Worm (Caenorhabditis elegans) whole organism, L4 larva: ENCODE measurements around the gene agt-2.

Experiments
- D1046.2 ChIP-seq: fragments of 200-800 bp; sonication (Bioruptor generic); IDR thresholded peaks from 2 replicates; pipeline ENCODE4 v1.3.6; 2022; ENCODE audit warnings: missing genetic modification characterization, missing compliant biosample characterization
- T20F7.1 ChIP-seq: fragments of 200-800 bp; sonication (Bioruptor generic); optimal IDR thresholded peaks from 2 replicates; lab custom pipeline; 2018; ENCODE audit warnings: mild to moderate bottlenecking, missing genetic modification characterization, missing compliant biosample characterization
- Y105C5A.15 ChIP-seq: fragments of 200-800 bp; sonication (Bioruptor generic); IDR thresholded peaks from 2 replicates; pipeline ENCODE4 v1.3.6; 2022; ENCODE audit warnings: missing genetic modification characterization, missing compliant biosample characterization
- Y48G9A.11 ChIP-seq: fragments of 200-800 bp; sonication (Bioruptor generic); IDR thresholded peaks from 2 replicates; pipeline ENCODE4 v1.3.6; 2022; ENCODE audit warnings: missing genetic modification reagents, missing genetic modification characterization, missing compliant biosample characterization
- Y5F2A.4 ChIP-seq: fragments of 200-800 bp; sonication (Bioruptor generic); optimal IDR thresholded peaks from 2 replicates; lab custom pipeline; 2018; ENCODE audit warnings: mild to moderate bottlenecking, missing genetic modification characterization, missing compliant biosample characterization
- Y75B8A.6 ChIP-seq: fragments of 200-800 bp; sonication (Bioruptor generic); IDR thresholded peaks from 2 replicates; pipeline ENCODE4 v1.3.6; 2022; ENCODE audit warnings: missing genetic modification reagents, missing genetic modification characterization, missing compliant biosample characterization
- aha-1 ChIP-seq: fragments of 150-350 bp; peaks from one replicate; lab custom pipeline; 2014; ENCODE audit warnings: missing biosample characterization, missing genetic modification characterization
- ama-1 ChIP-seq: fragments of 150-350 bp; optimal IDR thresholded peaks from 2 replicates; lab custom pipeline; 2014; ENCODE audit warnings: inconsistent platforms, mixed read lengths
- ceh-28 ChIP-seq: fragments of 150-350 bp; optimal IDR thresholded peaks from 2 replicates; lab custom pipeline; 2014; ENCODE audit warnings: missing biosample characterization, missing genetic modification reagents, missing genetic modification characterization
- ceh-44 ChIP-seq: fragments of 200-800 bp; sonication (Bioruptor generic); IDR thresholded peaks from 2 replicates; pipeline ENCODE4 v1.3.6; 2022; ENCODE audit warnings: missing genetic modification reagents, missing genetic modification characterization, missing compliant biosample characterization
- ceh-62 ChIP-seq: sonication (generic microtip); optimal IDR thresholded peaks from 2 replicates; lab custom pipeline; 2017; ENCODE audit warnings: missing biosample characterization, missing genetic modification characterization
- daf-12 ChIP-seq: fragments of 150-350 bp; optimal IDR thresholded peaks from 2 replicates; lab custom pipeline; 2014; ENCODE audit warnings: missing biosample characterization, missing genetic modification reagents, missing genetic modification characterization
- daf-16 ChIP-seq, 3 experiments: sonication (generic microtip); optimal IDR thresholded peaks; 2 replicates each; lab custom pipeline; 2016 to 2017; ENCODE audit warnings: missing genetic modification characterization in 3 of 3, missing genetic modification reagents in 3 of 3, mild to moderate bottlenecking in 2 of 3, missing compliant biosample characterization in 2 of 3, missing biosample characterization in 1 of 3, moderate library complexity in 1 of 3
- daf-8 ChIP-seq: fragments of 200-800 bp; sonication (Bioruptor generic); IDR thresholded peaks from 2 replicates; pipeline ENCODE4 v1.3.6; 2022; ENCODE audit warnings: missing genetic modification characterization, missing compliant biosample characterization
- dmd-6 ChIP-seq: fragments of 200-800 bp; sonication (Bioruptor generic); IDR thresholded peaks from 2 replicates; pipeline ENCODE4 v1.3.6; 2022; ENCODE audit warnings: missing genetic modification reagents, missing genetic modification characterization, missing compliant biosample characterization
- egl-27 ChIP-seq: sonication (generic microtip); optimal IDR thresholded peaks from 3 replicates; lab custom pipeline; 2017; ENCODE audit warnings: missing biosample characterization, missing genetic modification reagents, missing genetic modification characterization
- hlh-30 ChIP-seq: sonication (generic microtip); optimal IDR thresholded peaks from 2 replicates; lab custom pipeline; 2017; ENCODE audit warnings: antibody characterized with exemption, mild to moderate bottlenecking, missing genetic modification characterization, missing compliant biosample characterization; ENCODE audit not compliant: insufficient read depth
- jun-1 ChIP-seq: fragments of 150-350 bp; optimal IDR thresholded peaks from 2 replicates; lab custom pipeline; 2014; ENCODE audit warnings: missing biosample characterization, missing genetic modification reagents, missing genetic modification characterization
- lim-7 ChIP-seq: fragments of 200-800 bp; sonication (Bioruptor generic); IDR thresholded peaks from 2 replicates; pipeline ENCODE4 v1.3.6; 2022; ENCODE audit warnings: missing genetic modification characterization, missing compliant biosample characterization
- lin-38 ChIP-seq: fragments of 200-800 bp; sonication (Bioruptor generic); IDR thresholded peaks from 2 replicates; pipeline ENCODE4 v1.3.6; 2022; ENCODE audit warnings: missing genetic modification reagents, missing genetic modification characterization, missing compliant biosample characterization
- lin-39 ChIP-seq: fragments of 150-350 bp; optimal IDR thresholded peaks from 2 replicates; lab custom pipeline; 2014; ENCODE audit warnings: missing biosample characterization, missing genetic modification reagents, missing genetic modification characterization
- lir-3 ChIP-seq: sonication (generic microtip); optimal IDR thresholded peaks from 2 replicates; lab custom pipeline; 2016; ENCODE audit warnings: mild to moderate bottlenecking, missing genetic modification characterization, missing compliant biosample characterization
- madf-9 ChIP-seq: fragments of 200-800 bp; sonication (Bioruptor generic); conservative IDR thresholded peaks from 2 replicates; pipeline ENCODE4 v1.3.6; 2022; ENCODE audit warnings: missing genetic modification reagents, missing genetic modification characterization, missing compliant biosample characterization
- mep-1 ChIP-seq: fragments of 150-350 bp; sonication (generic microtip); optimal IDR thresholded peaks from 3 replicates; lab custom pipeline; 2014; ENCODE audit warnings: missing biosample characterization, missing genetic modification characterization
- mes-2 ChIP-seq: sonication (generic microtip); optimal IDR thresholded peaks from 2 replicates; lab custom pipeline; 2016; ENCODE audit warnings: missing genotype, mild to moderate bottlenecking, missing genetic modification characterization, missing compliant biosample characterization; ENCODE audit not compliant: poor library complexity, severe bottlenecking
- mxl-3 ChIP-seq: fragments of 200-800 bp; sonication (Bioruptor generic); optimal IDR thresholded peaks from 2 replicates; lab custom pipeline; 2018; ENCODE audit warnings: mild to moderate bottlenecking, missing genetic modification characterization, missing compliant biosample characterization
- nhr-10 ChIP-seq: fragments of 150-350 bp; optimal IDR thresholded peaks from 2 replicates; lab custom pipeline; 2014; ENCODE audit warnings: missing biosample characterization, missing genetic modification characterization
- nhr-25 ChIP-seq: sonication (generic microtip); optimal IDR thresholded peaks from 2 replicates; lab custom pipeline; 2017; ENCODE audit warnings: missing genetic modification characterization, mild to moderate bottlenecking, missing compliant biosample characterization, antibody characterized with exemption, moderate library complexity, borderline replicate concordance; ENCODE audit not compliant: insufficient read depth
- nhr-28 ChIP-seq: fragments of 150-350 bp; optimal IDR thresholded peaks from 2 replicates; lab custom pipeline; 2014; ENCODE audit warnings: missing biosample characterization, missing genetic modification characterization
- nhr-41 ChIP-seq: fragments of 200-800 bp; sonication (Bioruptor generic); IDR thresholded peaks from 2 replicates; pipeline ENCODE4 v1.3.6; 2022; ENCODE audit warnings: missing genetic modification reagents, missing genetic modification characterization, missing compliant biosample characterization
- php-3 ChIP-seq: fragments of 200-800 bp; sonication (Bioruptor generic); IDR thresholded peaks from 2 replicates; pipeline ENCODE4 v1.3.6; 2022; ENCODE audit warnings: missing genetic modification reagents, missing genetic modification characterization, missing compliant biosample characterization
- pqm-1 ChIP-seq: sonication (generic microtip); optimal IDR thresholded peaks from 2 replicates; lab custom pipeline; 2017; ENCODE audit warnings: missing biosample characterization, missing genetic modification characterization
- rbr-2 ChIP-seq: sonication (generic microtip); optimal IDR thresholded peaks from 2 replicates; lab custom pipeline; 2016; ENCODE audit warnings: missing genotype, missing genetic modification characterization, missing compliant biosample characterization
- saeg-2 ChIP-seq: fragments of 200-800 bp; sonication (Bioruptor generic); IDR thresholded peaks from 2 replicates; pipeline ENCODE4 v1.3.6; 2022; ENCODE audit warnings: missing genetic modification reagents, missing genetic modification characterization, missing compliant biosample characterization
- skn-1 ChIP-seq: fragments of 150-350 bp; optimal IDR thresholded peaks from 2 replicates; lab custom pipeline; 2014; ENCODE audit warnings: missing biosample characterization, missing genetic modification characterization
- snpc-1.2 ChIP-seq: fragments of 200-800 bp; sonication (Bioruptor generic); IDR thresholded peaks from 2 replicates; pipeline ENCODE4 v1.3.6; 2022; ENCODE audit warnings: missing genetic modification reagents, missing genetic modification characterization, missing compliant biosample characterization
- snpc-4 ChIP-seq: fragments of 150-350 bp; optimal IDR thresholded peaks from 2 replicates; lab custom pipeline; 2014; ENCODE audit warnings: missing biosample characterization, missing genetic modification characterization
- spr-1 ChIP-seq: sonication (generic microtip); optimal IDR thresholded peaks from 2 replicates; lab custom pipeline; 2016; ENCODE audit warnings: mild to moderate bottlenecking, missing genetic modification characterization, missing compliant biosample characterization
- spr-3 ChIP-seq: fragments of 200-800 bp; sonication (Bioruptor generic); optimal IDR thresholded peaks from 2 replicates; lab custom pipeline; 2018; ENCODE audit warnings: mild to moderate bottlenecking, missing genetic modification characterization, missing compliant biosample characterization
- unc-130 ChIP-seq: sonication (generic microtip); optimal IDR thresholded peaks from 2 replicates; lab custom pipeline; 2016; ENCODE audit warnings: missing genetic modification reagents, missing genetic modification characterization, missing compliant biosample characterization
- zfp-3 ChIP-seq: fragments of 200-800 bp; sonication (Bioruptor generic); conservative IDR thresholded peaks from 2 replicates; pipeline ENCODE4 v1.3.6; 2022; ENCODE audit warnings: missing genetic modification reagents, missing genetic modification characterization, missing compliant biosample characterization
- ztf-7 ChIP-seq: fragments of 150-350 bp; optimal IDR thresholded peaks from 2 replicates; lab custom pipeline; 2014; ENCODE audit warnings: missing biosample characterization, missing genetic modification characterization

Gene agt-2

DNA sequence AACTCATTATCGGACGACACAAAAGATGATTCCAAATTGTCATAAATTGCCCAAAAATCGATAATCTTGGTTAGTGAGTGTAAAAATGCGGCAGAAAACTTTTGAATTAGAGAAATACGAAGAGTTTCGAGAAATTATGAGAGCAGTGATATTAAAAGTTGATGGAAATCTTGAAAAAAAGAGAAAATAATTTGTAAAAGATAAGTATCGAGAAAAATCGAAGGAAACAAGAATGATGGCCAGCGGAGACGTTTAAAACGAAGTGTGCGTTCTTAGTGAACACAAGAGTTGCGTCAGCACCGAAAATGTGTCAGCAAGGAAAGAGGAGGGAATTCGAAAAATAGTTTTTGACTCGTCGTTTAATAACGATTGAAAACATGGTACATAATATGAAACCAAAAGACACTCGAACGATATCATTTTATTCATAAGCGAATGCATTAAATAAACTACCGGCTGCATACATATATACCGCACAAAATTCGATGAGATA is 16.2 kb upstream of the agt-2 start, which contains the start of gene ndx-6 (continued):
- TF ChIP-seq rbr-2 (tag; lab: Kevin White, UChicago), result peak; percentile 75
- TF ChIP-seq zfp-3, result peak; percentile 60; the same call in 1 of the 2 replicates
- TF ChIP-seq Y5F2A.4, result no peak
- TF ChIP-seq lir-3, result no peak
- TF ChIP-seq nhr-28, result peak; percentile 49
- TF ChIP-seq snpc-1.2 (GFP tag; lab: Robert Waterston, UW), result no peak
- TF ChIP-seq snpc-4 (tag; lab: Kevin White, UChicago), result no peak
- peak; percentile 76 for TF ChIP-seq nhr-25 (tag; lab: Kevin White, UChicago)
- no peak for TF ChIP-seq daf-12 (tag; lab: Kevin White, UChicago)
- TF ChIP-seq jun-1 (tag; lab: Kevin White, UChicago), result peak; percentile 26
- TF ChIP-seq ztf-7 (tag; lab: Kevin White, UChicago), result peak; percentile 43
- no peak for TF ChIP-seq D1046.2 (GFP tag; lab: Robert Waterston, UW)
- peak; percentile 66 for TF ChIP-seq hlh-30 (tag; lab: Kevin White, UChicago)
- no peak for TF ChIP-seq php-3 (GFP tag; lab: Robert Waterston, UW)
- no peak for TF ChIP-seq egl-27 (tag; lab: Kevin White, UChicago)
- no peak for TF ChIP-seq Y105C5A.15 (GFP tag; lab: Robert Waterston, UW)
- no peak for TF ChIP-seq lim-7
- TF ChIP-seq pqm-1 (tag; lab: Kevin White, UChicago), result no peak
- TF ChIP-seq dmd-6 (GFP tag; lab: Robert Waterston, UW), result peak; percentile 61
- TF ChIP-seq Y75B8A.6 (GFP tag; lab: Robert Waterston, UW), result no peak

ce11 chrII:5388786-5389421 is 15.3 kb upstream of the agt-2 start, which contains the start of gene rsp-4:
Gene rsp-4, minus strand, starts transcription at chrII:5388836.
- TF ChIP-seq daf-8 (GFP tag; lab: Robert Waterston, UW) (no peak), aha-1 (peak; percentile 94)

ce11 chrII:5387217-5387616 is 13.6 kb upstream of the agt-2 start, which contains the start of gene ccpp-6:
Gene ccpp-6, minus strand, starts transcription at chrII:5387317.
- TF ChIP-seq ama-1 (lab: Kevin White, UChicago), result peak; percentile 0
- TF ChIP-seq ceh-28 (tag; lab: Kevin White, UChicago), result no peak
- TF ChIP-seq lin-38 (GFP tag; lab: Robert Waterston, UW), result 0 out of 2 replicates have a peak, but pooled peaks have one; percentile 16
- no peak for TF ChIP-seq saeg-2 (GFP tag; lab: Robert Waterston, UW)
- peak; percentile 25 for TF ChIP-seq mep-1 (tag; lab: Kevin White, UChicago)
- TF ChIP-seq aha-1, result peak; percentile 11

DNA sequence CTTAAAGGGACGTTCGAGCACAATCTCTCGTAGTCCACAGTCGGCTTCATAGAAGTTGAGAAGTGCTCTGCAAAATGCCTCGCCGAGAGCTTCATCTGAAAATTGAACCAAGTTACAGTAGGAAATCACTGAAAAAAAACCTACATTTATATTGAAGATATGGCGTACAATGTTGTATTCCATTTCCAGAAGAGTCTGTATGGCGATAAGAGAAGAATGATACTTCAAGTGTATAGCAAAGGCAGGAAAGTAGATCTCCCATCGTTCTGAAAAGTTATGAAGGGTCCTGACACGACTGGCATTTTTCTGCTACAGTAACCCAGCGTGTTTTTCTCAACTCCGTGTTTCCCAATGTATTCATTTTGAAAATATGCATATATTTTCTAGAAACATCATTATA is 10.7 kb upstream of the agt-2 start:
- TF ChIP-seq mes-2 (tag; lab: Kevin White, UChicago) (no peak), rbr-2 (tag; lab: Kevin White, UChicago) (no peak), daf-16 (GFP tag; optimal IDR thresholded peaks at IDR 0.05; lab: Kevin White, UChicago) (no peak), daf-16 (tag; optimal IDR thresholded peaks at IDR 0.05; lab: Kevin White, UChicago) (peak; percentile 22), ceh-62 (tag; lab: Kevin White, UChicago) (no peak)

ce11 chrII:5379614-5380077 is 6.0 kb upstream of the agt-2 start, which contains the start of gene pkc-3:
Gene pkc-3, plus strand, starts transcription at chrII:5380027.
- TF ChIP-seq lin-39 (tag; lab: Kevin White, UChicago) (no peak), ceh-28 (tag; lab: Kevin White, UChicago) (no peak), spr-1 (tag; lab: Kevin White, UChicago) (peak; percentile 51), jun-1 (tag; lab: Kevin White, UChicago) (peak; percentile 40), snpc-4 (tag; lab: Kevin White, UChicago) (no peak), nhr-10 (tag; lab: Kevin White, UChicago) (peak; percentile 11), unc-130 (peak; percentile 15), ceh-44 (no peak), skn-1 (tag; lab: Kevin White, UChicago) (no peak), nhr-28 (peak; percentile 93), Y48G9A.11 (no peak), nhr-41 (peak; percentile 87), T20F7.1 (GFP tag; lab: Kevin White, UChicago) (peak; percentile 76), zfp-3 (peak; percentile 61; the same call in 1 of the 2 replicates), spr-3 (peak; percentile 42), mxl-3 (GFP tag; lab: Kevin White, UChicago) (peak; percentile 86), madf-9 (GFP tag; lab: Robert Waterston, UW) (peak; percentile 35; the same call in 1 of the 2 replicates)
